Worm (Caenorhabditis elegans) whole organism, L2 larva: Measurements from ENCODE around the gene R10D12.1.

ENCODE experiments used
- C34F6.9 ChIP-seq: fragments of 150-350 bp; optimal IDR thresholded peaks from 2 replicates; lab custom pipeline; 2014; ENCODE audit warnings: missing biosample characterization, missing genetic modification characterization
- F13H6.1 ChIP-seq: sonication (generic microtip); optimal IDR thresholded peaks from 2 replicates; lab custom pipeline; 2016; ENCODE audit warnings: missing genetic modification characterization, missing compliant biosample characterization
- aly-2 ChIP-seq: fragments of 150-350 bp; optimal IDR thresholded peaks from 2 replicates; lab custom pipeline; 2014; ENCODE audit warnings: missing biosample characterization, missing genetic modification characterization
- lin-39 ChIP-seq: fragments of 150-350 bp; optimal IDR thresholded peaks from 2 replicates; lab custom pipeline; 2014; ENCODE audit warnings: missing biosample characterization, missing genetic modification reagents, missing genetic modification characterization
- nhr-237 ChIP-seq: fragments of 150-350 bp; optimal IDR thresholded peaks from 2 replicates; lab custom pipeline; 2014; ENCODE audit warnings: missing biosample characterization, missing genetic modification characterization
- skn-1 ChIP-seq: sonication (generic microtip); optimal IDR thresholded peaks from 2 replicates; lab custom pipeline; 2017; ENCODE audit warnings: missing biosample characterization, missing genetic modification characterization
- zag-1 ChIP-seq: fragments of 150-350 bp; optimal IDR thresholded peaks from 2 replicates; lab custom pipeline; 2014; ENCODE audit warnings: missing biosample characterization, missing genetic modification characterization

DNA sequence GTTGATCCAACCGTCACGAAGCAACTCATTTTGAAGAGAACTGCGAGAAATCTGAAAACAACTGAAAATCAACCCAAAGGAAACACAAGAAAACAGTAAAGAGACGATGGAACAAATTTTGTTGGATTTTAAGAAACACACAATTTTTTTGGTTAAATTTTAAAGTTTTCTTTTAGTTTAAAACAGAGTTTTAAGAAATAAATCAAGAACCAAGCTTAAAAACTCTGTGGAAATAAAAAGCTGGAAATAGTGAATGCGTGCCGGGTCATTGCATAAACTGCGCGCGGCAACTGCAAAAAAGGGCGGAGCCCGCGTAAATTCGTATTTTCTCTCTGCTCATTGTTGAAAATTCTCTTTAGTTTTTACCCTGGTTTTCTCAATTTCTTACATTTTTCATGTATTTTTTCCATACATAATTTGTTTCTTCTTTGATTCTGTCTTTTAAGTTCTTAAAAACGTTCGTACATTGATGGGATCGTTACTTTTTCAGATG lies 27.5 kb upstream of the R10D12.1 start, which contains the start of the genes algn-13 and R10D12.13:
- no peak for TF ChIP-seq aly-2 (tag; lab: Kevin White, UChicago)
- no peak for TF ChIP-seq lin-39 (tag; lab: Kevin White, UChicago)
- TF ChIP-seq skn-1 (tag; lab: Kevin White, UChicago) = no peak
- TF ChIP-seq nhr-237 (tag; lab: Kevin White, UChicago) = no peak
- peak; percentile 37 for TF ChIP-seq C34F6.9 (tag; lab: Kevin White, UChicago)
- TF ChIP-seq zag-1 (tag; lab: Kevin White, UChicago) = no peak
- TF ChIP-seq F13H6.1 = peak; percentile 64
